Fruit fly (Drosophila melanogaster): Measurements from ENCODE around the gene CG3808.

dm6 chr3L:19014090-19014489 lies 13.7 kb upstream of the CG3808 start:
- TF ChIP-seq insv (optimal IDR thresholded peaks at IDR 0.05) = no peak
- TF ChIP-seq psq (optimal IDR thresholded peaks at IDR 0.05) = no peak
- TF ChIP-seq h (optimal IDR thresholded peaks at IDR 0.05) = no peak
- no peak for TF ChIP-seq ttk (optimal IDR thresholded peaks at IDR 0.05)
- TF ChIP-seq Sin3A (optimal IDR thresholded peaks at IDR 0.05) = no peak
- no peak for TF ChIP-seq Myc (optimal IDR thresholded peaks at IDR 0.05)

Measured in Kc167 (cell line).